Fruit fly (Drosophila melanogaster) whole organism, embryonic: ENCODE data around the gene CG10116.
A peak's percentile ranks its signal among the peaks of the same experiment; 100 is the strongest.

Source experiments
- Ada2b ChIP-seq: fragments of 200-800 bp; sonication (Bioruptor generic); IDR thresholded peaks from 2 replicates; pipeline ENCODE4 v1.3.6; 2022; ENCODE audit warnings: missing biosample characterization, missing genetic modification characterization
- Asciz ChIP-seq: fragments of 200-800 bp; sonication (Bioruptor generic); optimal IDR thresholded peaks from 2 replicates; lab custom pipeline; 2017; ENCODE audit warnings: missing biosample characterization, mild to moderate bottlenecking, missing genetic modification characterization, missing genetic modification reagents
- CG11247 ChIP-seq: fragments of 200-800 bp; sonication (Bioruptor generic); IDR thresholded peaks from 2 replicates; pipeline ENCODE4 v1.3.6; 2022; ENCODE audit warnings: missing biosample characterization, missing genetic modification characterization
- CG13424 ChIP-seq: fragments of 200-800 bp; sonication (Bioruptor generic); optimal IDR thresholded peaks from 2 replicates; lab custom pipeline; 2019; ENCODE audit warnings: missing biosample characterization, mild to moderate bottlenecking, missing genetic modification characterization, moderate library complexity
- CG13775 ChIP-seq: fragments of 200-800 bp; sonication (Bioruptor generic); optimal IDR thresholded peaks from 3 replicates; lab custom pipeline; 2017; ENCODE audit warnings: missing biosample characterization, mild to moderate bottlenecking, missing genetic modification characterization
- CG14860 ChIP-seq: fragments of 200-800 bp; sonication (Bioruptor generic); IDR thresholded peaks from 3 replicates; pipeline ENCODE4 v1.3.6; 2022; ENCODE audit warnings: missing biosample characterization, missing genetic modification characterization; ENCODE audit not compliant: partially characterized antibody
- CG15514 ChIP-seq: fragments of 200-800 bp; sonication (Bioruptor generic); optimal IDR thresholded peaks from 3 replicates; lab custom pipeline; 2017; ENCODE audit warnings: missing biosample characterization, missing genetic modification characterization, mild to moderate bottlenecking, moderate library complexity, missing genetic modification reagents
- CG1792 ChIP-seq: fragments of 200-800 bp; sonication (Bioruptor generic); optimal IDR thresholded peaks from 2 replicates; lab custom pipeline; 2016; ENCODE audit warnings: missing biosample characterization, missing genetic modification characterization
- CG18011 ChIP-seq: fragments of 200-800 bp; sonication (Bioruptor generic); optimal IDR thresholded peaks from 2 replicates; lab custom pipeline; 2017; ENCODE audit warnings: missing biosample characterization, missing genetic modification characterization, mild to moderate bottlenecking, moderate library complexity, missing genotype
- CG2875 ChIP-seq: fragments of 200-800 bp; sonication (Bioruptor generic); optimal IDR thresholded peaks from 2 replicates; lab custom pipeline; 2017; ENCODE audit warnings: missing biosample characterization, mild to moderate bottlenecking, missing genetic modification characterization, missing genetic modification reagents
- CG30431 ChIP-seq: fragments of 200-800 bp; sonication (Bioruptor generic); optimal IDR thresholded peaks from 2 replicates; lab custom pipeline; 2017; ENCODE audit warnings: missing biosample characterization, missing genetic modification characterization
- CG3163 ChIP-seq: fragments of 200-800 bp; sonication (Bioruptor generic); optimal IDR thresholded peaks from 3 replicates; lab custom pipeline; 2016; ENCODE audit warnings: missing biosample characterization, missing genetic modification characterization
- CG33213 ChIP-seq: fragments of 200-800 bp; sonication (Bioruptor generic); optimal IDR thresholded peaks from 3 replicates; lab custom pipeline; 2016; ENCODE audit warnings: missing biosample characterization, missing genetic modification characterization
- CG42726 ChIP-seq: fragments of 200-800 bp; sonication (Bioruptor generic); IDR thresholded peaks from 2 replicates; pipeline ENCODE4 v1.3.6; 2022; ENCODE audit warnings: missing biosample characterization, missing genetic modification characterization; ENCODE audit not compliant: partially characterized antibody
- CG4707 ChIP-seq: fragments of 200-800 bp; sonication (Bioruptor generic); optimal IDR thresholded peaks from 2 replicates; lab custom pipeline; 2018; ENCODE audit warnings: missing biosample characterization, mild to moderate bottlenecking, missing genetic modification characterization, moderate library complexity
- CG5953 ChIP-seq: fragments of 200-800 bp; sonication (Bioruptor generic); IDR thresholded peaks from 2 replicates; pipeline ENCODE4 v1.3.6; 2022; ENCODE audit warnings: missing biosample characterization, missing genetic modification characterization
- CG7786 ChIP-seq: fragments of 200-800 bp; sonication (Bioruptor generic); optimal IDR thresholded peaks from 2 replicates; lab custom pipeline; 2016; ENCODE audit warnings: missing biosample characterization, missing genetic modification characterization
- CG8478 ChIP-seq: fragments of >200 bp; optimal IDR thresholded peaks from 2 replicates; lab custom pipeline; 2018
- Chrac-16 ChIP-seq: fragments of 200-800 bp; sonication (Bioruptor generic); optimal IDR thresholded peaks from 3 replicates; lab custom pipeline; 2016; ENCODE audit warnings: missing biosample characterization, missing genetic modification characterization
- D19A ChIP-seq: fragments of 200-800 bp; optimal IDR thresholded peaks from 3 replicates; lab custom pipeline; 2019; ENCODE audit warnings: missing biosample characterization, mild to moderate bottlenecking, missing genetic modification characterization, moderate library complexity
- Dp ChIP-seq: fragments of 200-800 bp; sonication (Bioruptor generic); optimal IDR thresholded peaks from 2 replicates; lab custom pipeline; 2018; ENCODE audit warnings: missing biosample characterization, mild to moderate bottlenecking, missing genetic modification characterization, moderate library complexity
- Elba2 ChIP-seq: fragments of 200-800 bp; sonication (Bioruptor generic); optimal IDR thresholded peaks from 3 replicates; lab custom pipeline; 2016; ENCODE audit warnings: missing biosample characterization, missing genetic modification characterization
- Lhr ChIP-seq: fragments of 200-800 bp; sonication (Bioruptor generic); optimal IDR thresholded peaks from 3 replicates; lab custom pipeline; 2017; ENCODE audit warnings: mild to moderate bottlenecking, missing biosample characterization, missing genetic modification reagents, missing genetic modification characterization
- MESR4 ChIP-seq: fragments of 200-800 bp; sonication (Bioruptor generic); optimal IDR thresholded peaks from 2 replicates; lab custom pipeline; 2018; ENCODE audit warnings: missing biosample characterization, mild to moderate bottlenecking, missing genetic modification characterization, moderate library complexity
- Mes4 ChIP-seq: fragments of 200-800 bp; sonication (Bioruptor generic); optimal IDR thresholded peaks from 2 replicates; lab custom pipeline; 2016; ENCODE audit warnings: missing biosample characterization, missing genetic modification characterization
- PHDP ChIP-seq: fragments of 200-800 bp; sonication (Bioruptor generic); optimal IDR thresholded peaks from 3 replicates; lab custom pipeline; 2018; ENCODE audit warnings: missing biosample characterization, mild to moderate bottlenecking, missing genetic modification characterization, moderate library complexity
- Spps ChIP-seq: fragments of 200-800 bp; sonication (Bioruptor generic); optimal IDR thresholded peaks from 2 replicates; lab custom pipeline; 2018; ENCODE audit warnings: missing biosample characterization, mild to moderate bottlenecking, missing genetic modification characterization
- ara ChIP-seq: fragments of 200-800 bp; sonication (Bioruptor generic); IDR thresholded peaks from 2 replicates; pipeline ENCODE4 v1.3.6; 2022; ENCODE audit warnings: missing biosample characterization, missing genetic modification characterization
- ase ChIP-seq: fragments of 200-800 bp; sonication (Bioruptor generic); IDR thresholded peaks from 3 replicates; pipeline ENCODE4 v1.3.6; 2022; ENCODE audit warnings: missing biosample characterization, missing genetic modification characterization
- caup ChIP-seq: fragments of 200-800 bp; sonication (Bioruptor generic); optimal IDR thresholded peaks from 3 replicates; lab custom pipeline; 2017; ENCODE audit warnings: missing biosample characterization, mild to moderate bottlenecking, missing genetic modification characterization, moderate library complexity; ENCODE audit not compliant: severe bottlenecking
- corto ChIP-seq: fragments of 200-800 bp; sonication (Bioruptor generic); optimal IDR thresholded peaks from 2 replicates; lab custom pipeline; 2016; ENCODE audit warnings: missing biosample characterization, mild to moderate bottlenecking, missing genetic modification characterization, moderate library complexity
- croc ChIP-seq: fragments of 200-800 bp; sonication (Bioruptor generic); conservative IDR thresholded peaks from 3 replicates; pipeline ENCODE4 v1.3.6; 2022; ENCODE audit warnings: missing biosample characterization, missing genetic modification characterization
- dan ChIP-seq: fragments of 200-800 bp; sonication (Bioruptor generic); IDR thresholded peaks from 2 replicates; pipeline ENCODE4 v1.3.6; 2022; ENCODE audit warnings: missing biosample characterization, missing genetic modification characterization
- dpn ChIP-seq, 2 experiments: fragments of 200-800 bp; sonication (Bioruptor generic); optimal IDR thresholded peaks; 3 replicates each; lab custom pipeline; 2016; ENCODE audit warnings: missing biosample characterization in 2 of 2, missing genetic modification characterization in 2 of 2
- esg ChIP-seq: fragments of 200-800 bp; sonication (Bioruptor generic); conservative IDR thresholded peaks from 2 replicates; pipeline ENCODE4 v1.3.6; 2022; ENCODE audit warnings: missing biosample characterization, missing genetic modification characterization
- grn ChIP-seq: fragments of 200-800 bp; sonication (Bioruptor generic); optimal IDR thresholded peaks from 3 replicates; lab custom pipeline; 2017; ENCODE audit warnings: missing biosample characterization, missing genetic modification characterization
- nerfin-1 ChIP-seq: fragments of 200-800 bp; sonication (Bioruptor generic); optimal IDR thresholded peaks from 3 replicates; lab custom pipeline; 2019; ENCODE audit warnings: missing biosample characterization, mild to moderate bottlenecking, missing genetic modification characterization, moderate library complexity
- pan ChIP-seq, 4 experiments: fragments of >200 bp in 3 of 4; fragments of 200-800 bp in 1 of 4; sonication (Bioruptor generic) in 1 of 4; optimal IDR thresholded peaks in 3 of 4; IDR thresholded peaks in 1 of 4; 2 replicates each; pipeline versions ENCODE4 v1.3.6 to Lab custom; 2017 to 2022; ENCODE audit warnings: missing biosample characterization in 2 of 4, missing genetic modification characterization in 2 of 4, mixed read lengths in 1 of 4
- pho ChIP-seq: fragments of 200-800 bp; sonication (Bioruptor generic); optimal IDR thresholded peaks from 2 replicates; lab custom pipeline; 2016; ENCODE audit warnings: missing biosample characterization, missing genetic modification characterization
- phol ChIP-seq: fragments of 200-800 bp; sonication (Bioruptor generic); optimal IDR thresholded peaks from 3 replicates; lab custom pipeline; 2018; ENCODE audit warnings: missing biosample characterization, mild to moderate bottlenecking, missing genetic modification characterization, moderate library complexity
- pita ChIP-seq: fragments of 200-800 bp; sonication (Bioruptor generic); optimal IDR thresholded peaks from 2 replicates; lab custom pipeline; 2017; ENCODE audit warnings: missing biosample characterization, mild to moderate bottlenecking, missing genetic modification characterization
- prd ChIP-seq, 3 experiments: fragments of >200 bp in 2 of 3; fragments of 200-800 bp in 1 of 3; sonication (Bioruptor generic) in 1 of 3; optimal IDR thresholded peaks in 2 of 3; IDR thresholded peaks in 1 of 3; 2 replicates in 2 of 3; 3 replicates in 1 of 3; pipeline versions ENCODE4 v1.3.6 to Lab custom; 2017 to 2022; ENCODE audit warnings: missing biosample characterization in 1 of 3, missing genetic modification characterization in 1 of 3
- ranshi ChIP-seq: fragments of 200-800 bp; sonication (Bioruptor generic); IDR thresholded peaks from 2 replicates; pipeline ENCODE4 v1.3.6; 2022; ENCODE audit warnings: missing biosample characterization, missing genetic modification characterization
- repo ChIP-seq: fragments of 200-800 bp; sonication (Bioruptor generic); optimal IDR thresholded peaks from 2 replicates; lab custom pipeline; 2016; ENCODE audit warnings: missing biosample characterization, missing genetic modification characterization
- row ChIP-seq: fragments of 200-800 bp; sonication (Bioruptor generic); IDR thresholded peaks from 3 replicates; pipeline ENCODE4 v1.3.6; 2022; ENCODE audit warnings: missing biosample characterization, missing genetic modification characterization
- sens ChIP-seq: fragments of 200-800 bp; sonication (Bioruptor generic); peaks from one replicate; lab custom pipeline; 2016; ENCODE audit warnings: missing biosample characterization, missing genetic modification characterization
- wdn ChIP-seq: fragments of 200-800 bp; sonication (Bioruptor generic); IDR thresholded peaks from 2 replicates; pipeline ENCODE4 v1.3.6; 2022; ENCODE audit warnings: missing biosample characterization, missing genetic modification characterization
- zfh1 ChIP-seq: fragments of 200-800 bp; sonication (Bioruptor generic); IDR thresholded peaks from 3 replicates; pipeline ENCODE4 v1.3.6; 2022; ENCODE audit warnings: missing biosample characterization, missing genetic modification characterization

CG10116 gene

DNA sequence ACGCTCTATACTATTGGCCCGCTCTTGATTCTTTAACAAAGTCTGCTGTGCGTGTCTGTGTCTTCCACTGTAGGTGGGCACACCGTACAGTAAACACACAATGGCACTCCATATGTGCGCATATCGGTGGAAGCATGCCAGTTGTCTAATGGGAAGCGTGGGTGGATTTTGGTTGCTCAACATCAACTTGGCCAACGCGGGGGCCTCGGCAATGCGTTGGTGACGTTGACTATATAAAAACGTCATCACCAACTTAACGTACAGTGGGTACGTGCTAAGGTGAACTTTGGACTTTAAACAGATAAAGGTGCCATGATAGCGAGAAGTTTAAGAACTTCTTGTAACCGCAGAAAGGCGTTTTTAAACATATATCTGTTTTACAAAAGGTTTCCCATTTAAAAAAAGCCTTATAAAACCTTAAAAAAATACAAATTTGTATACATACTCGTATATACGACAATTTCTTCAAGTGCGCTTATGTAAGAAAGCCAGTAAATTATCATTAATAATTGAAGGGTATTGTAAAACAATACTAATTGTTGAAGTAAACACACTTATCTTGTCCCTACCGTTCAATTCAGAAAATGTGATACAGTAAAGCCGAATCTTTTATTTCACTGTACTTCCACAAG is 22.7 kb upstream of the CG10116 start (continued):
- TF ChIP-seq CG13775 (peak; percentile 43), Lhr (GFP tag; lab: Kevin White, UChicago) (no peak), Dp (no peak), CG8478 (lab: Kevin White, UChicago) (no peak), dan (GFP tag; lab: Robert Waterston, UW) (no peak), repo (no peak), pita (GFP tag; lab: Kevin White, UChicago) (no peak), CG2875 (GFP tag; lab: Kevin White, UChicago) (no peak), zfh1 (GFP tag; lab: Robert Waterston, UW) (no peak), nerfin-1 (peak; percentile 7), CG7786 (peak; percentile 63), Spps (no peak), CG3163 (no peak), Chrac-16 (GFP tag; lab: Kevin White, UChicago) (no peak), ara (GFP tag; lab: Robert Waterston, UW) (no peak), CG13424 (peak; percentile 53), CG14860 (GFP tag; lab: Robert Waterston, UW) (no peak), CG42726 (GFP tag; lab: Robert Waterston, UW) (no peak), phol (tag; lab: Kevin White, UChicago) (peak; percentile 48), MESR4 (GFP tag; lab: Kevin White, UChicago) (no peak), esg (GFP tag; lab: Robert Waterston, UW) (peak; percentile 34), corto (GFP tag; lab: Kevin White, UChicago) (no peak), pan (optimal IDR thresholded peaks at IDR 0.05; lab: Kevin White, UChicago) (no peak), pan (GFP tag; optimal IDR thresholded peaks at IDR 0.05 in 1 of 2, IDR thresholded peaks at IDR 0.05 in 1 of 2) (peak in 1 of 2 experiments; percentile 62), caup (GFP tag; lab: Kevin White, UChicago) (peak; percentile 52), CG30431 (GFP tag; lab: Kevin White, UChicago) (no peak), CG11247 (GFP tag; lab: Robert Waterston, UW) (peak; percentile 37; the same call in 1 of the 2 replicates), row (GFP tag; lab: Robert Waterston, UW) (peak; percentile 65), Elba2 (GFP tag; lab: Kevin White, UChicago) (no peak), pho (peak; percentile 42), ranshi (GFP tag; lab: Robert Waterston, UW) (no peak; the same call in 1 of the 2 replicates), CG18011 (GFP tag; lab: Kevin White, UChicago) (peak; percentile 44), croc (GFP tag; lab: Robert Waterston, UW) (no peak), ase (GFP tag; lab: Robert Waterston, UW) (no peak; the same call in 2 of the 3 replicates), dpn (GFP tag; optimal IDR thresholded peaks at IDR 0.05; lab: Kevin White, UChicago) (peak; percentile 35 to 53), CG33213 (GFP tag; lab: Kevin White, UChicago) (no peak), PHDP (tag; lab: Kevin White, UChicago) (peak; percentile 44), CG1792 (GFP tag; lab: Kevin White, UChicago) (no peak), Asciz (GFP tag; lab: Kevin White, UChicago) (peak; percentile 40), sens (GFP tag; lab: Kevin White, UChicago) (peak; percentile 88), wdn (GFP tag; lab: Robert Waterston, UW) (0 out of 2 replicates have a peak, but pooled peaks have one; percentile 21), CG15514 (peak; percentile 40), CG4707 (GFP tag; lab: Kevin White, UChicago) (no peak), CG5953 (GFP tag; lab: Robert Waterston, UW) (no peak), Ada2b (peak; percentile 44; the same call in 1 of the 2 replicates), grn (GFP tag; lab: Kevin White, UChicago) (no peak), Mes4 (GFP tag; lab: Kevin White, UChicago) (no peak), D19A (peak; percentile 46), prd (optimal IDR thresholded peaks at IDR 0.05; lab: Kevin White, UChicago) (no peak), prd (GFP tag; IDR thresholded peaks at IDR 0.05; lab: Robert Waterston, UW) (0 out of 3 replicates have a peak, but pooled peaks have one; percentile 38)
